Fruit fly (Drosophila melanogaster) whole organism, wandering third instar larva: ENCODE measurements around the gene Cap-H2.

Experiments
- Dfd ChIP-seq: fragments of >200 bp; optimal IDR thresholded peaks from 2 replicates; lab custom pipeline; 2017; ENCODE audit warnings: missing biosample characterization, missing genetic modification characterization
- Dif ChIP-seq: fragments of 200-275, 200-300 bp; sonication (Bioruptor generic); optimal IDR thresholded peaks from 2 replicates; lab custom pipeline; 2018; ENCODE audit warnings: missing biosample characterization, missing genetic modification characterization; ENCODE audit not compliant: partially characterized antibody
- brk ChIP-seq: fragments of 200-800 bp; sonication (Bioruptor generic); optimal IDR thresholded peaks from 2 replicates; lab custom pipeline; 2016; ENCODE audit warnings: missing biosample characterization, mild to moderate bottlenecking, missing genetic modification characterization
- h ChIP-seq: fragments of 200-800 bp; sonication (Bioruptor generic); optimal IDR thresholded peaks from 3 replicates; lab custom pipeline; 2016; ENCODE audit warnings: missing biosample characterization, mild to moderate bottlenecking, missing genetic modification characterization
- pan ChIP-seq: fragments of >200 bp; optimal IDR thresholded peaks from 2 replicates; lab custom pipeline; 2017
- tai ChIP-seq: sonication (Bioruptor generic); optimal IDR thresholded peaks from 2 replicates; lab custom pipeline; 2016; ENCODE audit warnings: missing biosample characterization, missing genetic modification characterization

DNA sequence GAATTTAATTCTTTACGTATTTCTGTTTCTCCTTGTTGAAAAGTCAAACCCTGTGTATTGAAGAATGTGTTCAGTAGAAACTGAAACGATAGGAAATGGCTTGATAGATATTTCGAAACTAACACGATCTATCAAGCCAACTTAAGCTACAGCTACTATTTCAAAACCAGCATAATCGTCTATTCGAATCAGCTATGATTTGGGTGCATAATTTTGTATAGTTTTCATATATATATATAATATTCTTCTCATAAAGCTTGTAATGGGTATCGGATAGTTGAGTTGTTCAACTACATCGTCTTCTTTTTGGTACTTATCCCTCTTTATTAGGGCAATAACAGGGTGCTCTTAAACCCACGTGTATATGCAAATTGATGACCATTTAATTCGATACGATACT lies 25.3 kb upstream of the Cap-H2 start, which contains the start of gene tomboy20:
- TF ChIP-seq Dif (GFP tag; lab: Kevin White, UChicago) (no peak), brk (GFP tag; lab: Kevin White, UChicago) (no peak), h (GFP tag; lab: Kevin White, UChicago) (no peak), tai (GFP tag; lab: Kevin White, UChicago) (no peak), pan (lab: Kevin White, UChicago) (no peak), Dfd (no peak)
